Worm (Caenorhabditis elegans) whole organism, L1 larva: ENCODE measurements around the gene pcs-1.

Source experiments
- Y116A8C.19 ChIP-seq: sonication (generic microtip); optimal IDR thresholded peaks from 2 replicates; lab custom pipeline; 2016; ENCODE audit warnings: missing compliant biosample characterization, missing genetic modification characterization, borderline replicate concordance
- egl-27 ChIP-seq, 2 experiments: fragments of 150-350 bp in 1 of 2; sonication (generic microtip); optimal IDR thresholded peaks; 3 replicates each; lab custom pipeline; 2017 to 2018; ENCODE audit warnings: missing biosample characterization in 2 of 2, missing genetic modification characterization in 2 of 2, missing genetic modification reagents in 2 of 2
- nhr-28 ChIP-seq: fragments of 150-350 bp; optimal IDR thresholded peaks from 2 replicates; lab custom pipeline; 2014; ENCODE audit warnings: missing biosample characterization, missing genetic modification characterization

DNA sequence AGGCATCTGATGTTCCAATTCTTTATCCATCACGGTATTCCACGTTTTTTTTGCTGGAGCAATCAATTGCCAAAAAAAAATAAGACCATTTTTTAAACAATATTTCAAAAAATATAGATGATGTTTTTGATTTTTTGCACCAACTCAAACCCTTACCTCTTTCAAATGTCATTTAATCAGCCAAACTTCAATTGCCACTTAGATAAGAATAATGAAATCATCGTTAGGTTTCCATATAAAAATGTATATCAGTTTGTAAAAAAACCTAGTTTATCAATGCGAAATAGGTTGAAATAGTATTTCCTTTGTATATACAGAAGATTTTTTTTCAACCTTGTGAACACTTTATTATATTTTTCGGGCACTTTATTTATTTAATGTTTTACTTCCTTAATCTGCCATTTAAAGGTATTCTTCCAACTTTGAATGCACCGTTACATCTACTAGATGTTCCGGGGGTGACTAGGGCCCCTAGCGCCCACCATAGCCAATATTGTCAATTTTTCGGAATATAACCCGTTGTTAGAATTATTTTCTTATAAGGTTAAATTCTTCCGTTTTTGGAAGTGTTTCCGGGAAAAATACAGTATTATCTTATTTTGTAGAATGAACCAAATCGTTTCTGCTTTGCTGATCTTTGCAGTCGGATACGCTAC is 8.2 kb downstream of the pcs-1 start, which contains the start of the genes F54D5.23 and F54D5.4:
- TF ChIP-seq Y116A8C.19 (tag; lab: Kevin White, UChicago) (no peak), nhr-28 (no peak), egl-27 (tag; optimal IDR thresholded peaks at IDR 0.05; lab: Kevin White, UChicago) (no peak)
